Fruit fly (Drosophila melanogaster): ENCODE data around the gene CG15824.

Gene CG15824

dm6 chr2L:857897-858517 lies 26.9 kb downstream of the CG15824 start (continued):
- peak in 1 of 3 experiments; percentile 7 for TF ChIP-seq lola (GFP tag; optimal IDR thresholded peaks at IDR 0.05)
- TF ChIP-seq so (GFP tag; IDR thresholded peaks at IDR 0.05) = 0 out of 3 replicates have a peak, but pooled peaks have one; percentile 50
- no peak for TF ChIP-seq CG6654 (GFP tag; optimal IDR thresholded peaks at IDR 0.05)
- no peak for TF ChIP-seq Trl (optimal IDR thresholded peaks at IDR 0.05)
- TF ChIP-seq Trl (GFP tag; optimal IDR thresholded peaks at IDR 0.05) = peak; percentile 33
- TF ChIP-seq Dek (tag; optimal IDR thresholded peaks at IDR 0.05) = peak; percentile 33
- TF ChIP-seq Mrtf (GFP tag; IDR thresholded peaks at IDR 0.05) = peak; percentile 44; the same call in 1 of the 3 replicates
- TF ChIP-seq da (GFP tag; optimal IDR thresholded peaks at IDR 0.05) = no peak
- TF ChIP-seq lilli (GFP tag; optimal IDR thresholded peaks at IDR 0.05) = peak; percentile 52
- no peak for TF ChIP-seq sima (GFP tag; optimal IDR thresholded peaks at IDR 0.05)
- peak; percentile 55 for TF ChIP-seq pnt (GFP tag; optimal IDR thresholded peaks at IDR 0.05)
- 0 out of 2 replicates have a peak, but pooled peaks have one; percentile 32 for TF ChIP-seq Awh (GFP tag; IDR thresholded peaks at IDR 0.05)
- TF ChIP-seq HLHmδ (GFP tag; optimal IDR thresholded peaks at IDR 0.05) = no peak
- peak; percentile 44 for TF ChIP-seq lmd (GFP tag; IDR thresholded peaks at IDR 0.05)
- peak; percentile 29 for TF ChIP-seq Meics (GFP tag; optimal IDR thresholded peaks at IDR 0.05)
- TF ChIP-seq CG2120 (GFP tag; optimal IDR thresholded peaks at IDR 0.05) = peak; percentile 65
- no peak for TF ChIP-seq CG15696 (tag; optimal IDR thresholded peaks at IDR 0.05)
- peak; percentile 46 for TF ChIP-seq CG18262 (tag; optimal IDR thresholded peaks at IDR 0.05)
- TF ChIP-seq Ada2b (GFP tag; IDR thresholded peaks at IDR 0.05) = no peak
- TF ChIP-seq org-1 (GFP tag; optimal IDR thresholded peaks at IDR 0.05) = peak; percentile 38
- peak; percentile 9 for TF ChIP-seq grn (GFP tag; optimal IDR thresholded peaks at IDR 0.05)
- no peak for TF ChIP-seq CG10274 (GFP tag; optimal IDR thresholded peaks at IDR 0.05)
- peak; percentile 76 for TF ChIP-seq gem (tag; optimal IDR thresholded peaks at IDR 0.05)
- TF ChIP-seq CG3163 (GFP tag; optimal IDR thresholded peaks at IDR 0.05) = no peak
- peak; percentile 67 for TF ChIP-seq CG17359 (tag; optimal IDR thresholded peaks at IDR 0.05)
- TF ChIP-seq maf-S (GFP tag; optimal IDR thresholded peaks at IDR 0.05) = peak; percentile 8
- TF ChIP-seq CG12942 (GFP tag; optimal IDR thresholded peaks at IDR 0.05) = no peak
- TF ChIP-seq CG11504 (tag; optimal IDR thresholded peaks at IDR 0.05) = peak; percentile 68
- TF ChIP-seq Hmx (GFP tag; optimal IDR thresholded peaks at IDR 0.05) = no peak
- peak; percentile 54 for TF ChIP-seq Ptx1 (GFP tag; IDR thresholded peaks at IDR 0.05)
- no peak for TF ChIP-seq CG7357 (GFP tag; IDR thresholded peaks at IDR 0.05)
- no peak for TF ChIP-seq ac (GFP tag; optimal IDR thresholded peaks at IDR 0.05)
- 0 out of 2 replicates have a peak, but pooled peaks have one; percentile 12 for TF ChIP-seq ssp (GFP tag; IDR thresholded peaks at IDR 0.05)
- no peak for TF ChIP-seq CG7987 (GFP tag; optimal IDR thresholded peaks at IDR 0.05)
- TF ChIP-seq Myb (GFP tag; optimal IDR thresholded peaks at IDR 0.05) = peak; percentile 11
- peak; percentile 11 for TF ChIP-seq Dip3 (GFP tag; optimal IDR thresholded peaks at IDR 0.05)
- TF ChIP-seq oc (tag; optimal IDR thresholded peaks at IDR 0.05) = peak; percentile 42
- peak; percentile 52 to 58 for TF ChIP-seq chif (GFP tag; optimal IDR thresholded peaks at IDR 0.05)
- peak; percentile 43 for TF ChIP-seq CG16863 (GFP tag; optimal IDR thresholded peaks at IDR 0.05)
- TF ChIP-seq vvl (GFP tag; IDR thresholded peaks at IDR 0.05) = peak; percentile 77
- TF ChIP-seq Dad (GFP tag; optimal IDR thresholded peaks at IDR 0.05) = no peak
- TF ChIP-seq ap (GFP tag; IDR thresholded peaks at IDR 0.05) = peak; percentile 59; the same call in 1 of the 2 replicates
- TF ChIP-seq ham (GFP tag; IDR thresholded peaks at IDR 0.05) = no peak
- peak; percentile 71 for TF ChIP-seq dysf (GFP tag; IDR thresholded peaks at IDR 0.05)
- TF ChIP-seq H15 (GFP tag; IDR thresholded peaks at IDR 0.05) = peak; percentile 64; the same call in 2 of the 3 replicates
- TF ChIP-seq mld (GFP tag; IDR thresholded peaks at IDR 0.05; ENCODE audit: partially characterized antibody) = no peak
- peak; percentile 82 for TF ChIP-seq Sox102F (GFP tag; optimal IDR thresholded peaks at IDR 0.05)
- TF ChIP-seq Nf-YB (GFP tag; optimal IDR thresholded peaks at IDR 0.05) = no peak
- TF ChIP-seq ci (GFP tag; IDR thresholded peaks at IDR 0.05) = peak; percentile 93
- TF ChIP-seq pan (optimal IDR thresholded peaks at IDR 0.05) = no peak
- peak in 1 of 2 experiments; percentile 56 for TF ChIP-seq pan (GFP tag; optimal IDR thresholded peaks at IDR 0.05 in 1 of 2, IDR thresholded peaks at IDR 0.05 in 1 of 2)
